Fruit fly (Drosophila melanogaster) whole organism, embryonic: ENCODE data around the gene CG3999.
A peak's percentile ranks its signal among the peaks of the same experiment; 100 is the strongest.

Experiments
- Aef1 ChIP-seq: fragments of 200-800 bp; sonication (Bioruptor generic); IDR thresholded peaks from 3 replicates; pipeline ENCODE4 v1.3.6; 2022; ENCODE audit warnings: missing biosample characterization, missing genetic modification characterization
- CG10959 ChIP-seq: fragments of 200-800 bp; sonication (Bioruptor generic); IDR thresholded peaks from 2 replicates; pipeline ENCODE4 v1.3.6; 2022; ENCODE audit warnings: missing biosample characterization, missing genetic modification characterization
- CG12219 ChIP-seq: fragments of 200-800 bp; sonication (Bioruptor generic); optimal IDR thresholded peaks from 3 replicates; lab custom pipeline; 2018; ENCODE audit warnings: missing biosample characterization, mild to moderate bottlenecking, missing genetic modification characterization
- CG1233 ChIP-seq: fragments of 200-800 bp; sonication (Bioruptor generic); optimal IDR thresholded peaks from 4 replicates; lab custom pipeline; 2018; ENCODE audit warnings: missing biosample characterization, mild to moderate bottlenecking, missing genetic modification characterization
- CG12744 ChIP-seq: fragments of 200-800 bp; sonication (Bioruptor generic); optimal IDR thresholded peaks from 2 replicates; lab custom pipeline; 2016; ENCODE audit warnings: missing biosample characterization, missing genetic modification characterization
- CG14710 ChIP-seq: fragments of 200-800 bp; sonication (Bioruptor generic); optimal IDR thresholded peaks from 3 replicates; lab custom pipeline; 2019; ENCODE audit warnings: missing biosample characterization, mild to moderate bottlenecking, missing genetic modification characterization, moderate library complexity
- CG1603 ChIP-seq: fragments of 200-800 bp; sonication (Bioruptor generic); optimal IDR thresholded peaks from 2 replicates; lab custom pipeline; 2019; ENCODE audit warnings: missing biosample characterization, mild to moderate bottlenecking, missing genetic modification characterization, moderate library complexity
- CG17359 ChIP-seq: fragments of 200-800 bp; sonication (Bioruptor generic); optimal IDR thresholded peaks from 3 replicates; lab custom pipeline; 2018; ENCODE audit warnings: missing biosample characterization, mild to moderate bottlenecking, missing genetic modification characterization, moderate library complexity
- CG2712 ChIP-seq: fragments of 200-800 bp; optimal IDR thresholded peaks from 3 replicates; lab custom pipeline; 2019; ENCODE audit warnings: missing biosample characterization, mild to moderate bottlenecking, missing genetic modification characterization, moderate library complexity
- CG30403 ChIP-seq: fragments of 200-800 bp; sonication (Bioruptor generic); optimal IDR thresholded peaks from 3 replicates; lab custom pipeline; 2016; ENCODE audit warnings: missing biosample characterization, missing genetic modification characterization
- CG3407 ChIP-seq: fragments of 200-800 bp; sonication (Bioruptor generic); optimal IDR thresholded peaks from 2 replicates; lab custom pipeline; 2018; ENCODE audit warnings: missing biosample characterization, mild to moderate bottlenecking, missing genetic modification characterization
- CG34224 ChIP-seq: fragments of 200-800 bp; sonication (Bioruptor generic); IDR thresholded peaks from 3 replicates; pipeline ENCODE4 v1.3.6; 2022; ENCODE audit warnings: missing biosample characterization, missing genetic modification characterization; ENCODE audit not compliant: partially characterized antibody
- CG43689 ChIP-seq: fragments of 200-800 bp; sonication (Bioruptor generic); IDR thresholded peaks from 2 replicates; pipeline ENCODE4 v1.3.6; 2022; ENCODE audit warnings: missing biosample characterization, missing genetic modification characterization
- CG6813 ChIP-seq: fragments of 200-800 bp; sonication (Bioruptor generic); optimal IDR thresholded peaks from 2 replicates; lab custom pipeline; 2017; ENCODE audit warnings: missing biosample characterization, missing genetic modification characterization, mild to moderate bottlenecking, moderate library complexity, missing genetic modification reagents
- CG8281 ChIP-seq: fragments of 200-800 bp; sonication (Bioruptor generic); optimal IDR thresholded peaks from 2 replicates; lab custom pipeline; 2018; ENCODE audit warnings: missing biosample characterization, mild to moderate bottlenecking, missing genetic modification characterization, moderate library complexity
- CG8290 ChIP-seq, 3 experiments: fragments of 200-800 bp; sonication (Bioruptor generic); optimal IDR thresholded peaks; 2 replicates each; lab custom pipeline; 2016 to 2019; ENCODE audit warnings: missing biosample characterization in 3 of 3, missing genetic modification characterization in 3 of 3, mild to moderate bottlenecking in 2 of 3, moderate library complexity in 1 of 3
- D19B ChIP-seq: fragments of 200-800 bp; sonication (Bioruptor generic); optimal IDR thresholded peaks from 2 replicates; lab custom pipeline; 2017; ENCODE audit warnings: missing biosample characterization, mild to moderate bottlenecking, missing genetic modification characterization
- Dek ChIP-seq: fragments of 200-800 bp; sonication (Bioruptor generic); optimal IDR thresholded peaks from 3 replicates; lab custom pipeline; 2019; ENCODE audit warnings: missing biosample characterization, mild to moderate bottlenecking, missing genetic modification characterization, moderate library complexity
- Dp ChIP-seq: fragments of 200-800 bp; sonication (Bioruptor generic); optimal IDR thresholded peaks from 2 replicates; lab custom pipeline; 2018; ENCODE audit warnings: missing biosample characterization, mild to moderate bottlenecking, missing genetic modification characterization, moderate library complexity
- Dref ChIP-seq: fragments of 200-800 bp; sonication (Bioruptor generic); IDR thresholded peaks from 2 replicates; pipeline ENCODE4 v1.3.6; 2022; ENCODE audit warnings: missing biosample characterization, missing genetic modification characterization
- Fer1 ChIP-seq: fragments of 200-800 bp; sonication (Bioruptor generic); optimal IDR thresholded peaks from 2 replicates; lab custom pipeline; 2017; ENCODE audit warnings: missing biosample characterization, mild to moderate bottlenecking, missing genetic modification characterization
- Hr51 ChIP-seq, 2 experiments: fragments of 200-800 bp; sonication (Bioruptor generic); optimal IDR thresholded peaks; 2 replicates in 1 of 2; 3 replicates in 1 of 2; lab custom pipeline; 2016 to 2018; ENCODE audit warnings: missing biosample characterization in 2 of 2, missing genetic modification characterization in 2 of 2, mild to moderate bottlenecking in 1 of 2, moderate library complexity in 1 of 2
- Max ChIP-seq: fragments of 200-800 bp; sonication (Bioruptor generic); optimal IDR thresholded peaks from 2 replicates; lab custom pipeline; 2016; ENCODE audit warnings: missing biosample characterization, mild to moderate bottlenecking, missing genetic modification characterization
- Nf-YC ChIP-seq: fragments of 200-800 bp; optimal IDR thresholded peaks from 3 replicates; lab custom pipeline; 2019; ENCODE audit warnings: missing biosample characterization, mild to moderate bottlenecking, missing genetic modification characterization, moderate library complexity
- Optix ChIP-seq: fragments of 200-800 bp; sonication (Bioruptor generic); IDR thresholded peaks from 3 replicates; pipeline ENCODE4 v1.3.6; 2022; ENCODE audit warnings: missing biosample characterization, missing genetic modification characterization
- Sox102F ChIP-seq: fragments of 200-800 bp; sonication (Bioruptor generic); optimal IDR thresholded peaks from 2 replicates; lab custom pipeline; 2018; ENCODE audit warnings: missing biosample characterization, mild to moderate bottlenecking, missing genetic modification characterization, moderate library complexity
- Ssrp ChIP-seq: fragments of 200-800 bp; sonication (Bioruptor generic); optimal IDR thresholded peaks from 2 replicates; lab custom pipeline; 2018; ENCODE audit warnings: missing biosample characterization, mild to moderate bottlenecking, missing genetic modification characterization, moderate library complexity
- Vsx1 ChIP-seq: fragments of 200-800 bp; sonication (Bioruptor generic); optimal IDR thresholded peaks from 2 replicates; lab custom pipeline; 2017; ENCODE audit warnings: missing biosample characterization, mild to moderate bottlenecking, missing genetic modification characterization, missing genetic modification reagents
- Xrp1 ChIP-seq: fragments of 200-800 bp; sonication (Bioruptor generic); IDR thresholded peaks from 2 replicates; pipeline ENCODE4 v1.3.6; 2022; ENCODE audit warnings: missing biosample characterization, missing genetic modification characterization
- ab ChIP-seq: fragments of 200-800 bp; sonication (Bioruptor generic); optimal IDR thresholded peaks from 2 replicates; lab custom pipeline; 2016; ENCODE audit warnings: missing biosample characterization, missing genetic modification characterization
- caup ChIP-seq: fragments of 200-800 bp; sonication (Bioruptor generic); optimal IDR thresholded peaks from 3 replicates; lab custom pipeline; 2017; ENCODE audit warnings: missing biosample characterization, mild to moderate bottlenecking, missing genetic modification characterization, moderate library complexity; ENCODE audit not compliant: severe bottlenecking
- chinmo ChIP-seq: fragments of 200-800 bp; sonication (Bioruptor generic); IDR thresholded peaks from 4 replicates; pipeline ENCODE4 v1.3.6; 2022; ENCODE audit warnings: missing biosample characterization, missing genetic modification characterization; ENCODE audit not compliant: partially characterized antibody
- croc ChIP-seq: fragments of 200-800 bp; sonication (Bioruptor generic); conservative IDR thresholded peaks from 3 replicates; pipeline ENCODE4 v1.3.6; 2022; ENCODE audit warnings: missing biosample characterization, missing genetic modification characterization
- disco-r ChIP-seq: fragments of 200-800 bp; sonication (Bioruptor generic); optimal IDR thresholded peaks from 2 replicates; lab custom pipeline; 2016; ENCODE audit warnings: missing biosample characterization, missing genetic modification characterization
- dysf ChIP-seq: fragments of 200-800 bp; sonication (Bioruptor generic); IDR thresholded peaks from 3 replicates; pipeline ENCODE4 v1.3.6; 2022; ENCODE audit warnings: missing biosample characterization, missing genetic modification characterization
- emc ChIP-seq: fragments of 200-800 bp; sonication (Bioruptor generic); optimal IDR thresholded peaks from 2 replicates; lab custom pipeline; 2016; ENCODE audit warnings: missing biosample characterization, missing genetic modification characterization
- grau ChIP-seq: fragments of 200-800 bp; optimal IDR thresholded peaks from 3 replicates; lab custom pipeline; 2019; ENCODE audit warnings: missing biosample characterization, mild to moderate bottlenecking, missing genetic modification characterization, moderate library complexity
- hkb ChIP-seq, 2 experiments: fragments of 200-800 bp in 1 of 2; fragments of >200 bp in 1 of 2; sonication (Bioruptor generic) in 1 of 2; IDR thresholded peaks in 1 of 2; optimal IDR thresholded peaks in 1 of 2; 2 replicates each; pipeline versions ENCODE4 v1.3.6 to Lab custom; 2017 to 2022; ENCODE audit warnings: missing biosample characterization in 1 of 2, missing genetic modification characterization in 1 of 2
- hth ChIP-seq: fragments of >200 bp; optimal IDR thresholded peaks from 2 replicates; lab custom pipeline; 2017; ENCODE audit warnings: inconsistent platforms
- kni ChIP-seq: fragments of 200-800 bp; sonication (Bioruptor generic); optimal IDR thresholded peaks from 3 replicates; lab custom pipeline; 2017; ENCODE audit warnings: mild to moderate bottlenecking, missing biosample characterization, missing genetic modification reagents, missing genetic modification characterization
- lola ChIP-seq, 3 experiments: fragments of >200 bp in 2 of 3; fragments of 200-800 bp in 1 of 3; sonication (Bioruptor generic) in 1 of 3; optimal IDR thresholded peaks; 2 replicates each; lab custom pipeline; 2017 to 2019; ENCODE audit warnings: missing biosample characterization in 3 of 3, missing genetic modification characterization in 3 of 3, mild to moderate bottlenecking in 1 of 3, moderate library complexity in 1 of 3
- nom ChIP-seq: fragments of 200-800 bp; sonication (Bioruptor generic); optimal IDR thresholded peaks from 2 replicates; lab custom pipeline; 2017; ENCODE audit warnings: missing biosample characterization, missing genetic modification characterization, mild to moderate bottlenecking, moderate library complexity, missing genetic modification reagents
- peb ChIP-seq: fragments of 200-800 bp; sonication (Bioruptor generic); IDR thresholded peaks from 2 replicates; pipeline ENCODE4 v1.3.6; 2022; ENCODE audit warnings: missing biosample characterization, missing genetic modification characterization
- rib ChIP-seq: fragments of 200-800 bp; sonication (Bioruptor generic); IDR thresholded peaks from 2 replicates; pipeline ENCODE4 v1.3.6; 2022; ENCODE audit warnings: missing biosample characterization, missing genetic modification characterization
- salm ChIP-seq: fragments of 200-800 bp; sonication (Bioruptor generic); optimal IDR thresholded peaks from 2 replicates; lab custom pipeline; 2018; ENCODE audit warnings: missing biosample characterization, mild to moderate bottlenecking, missing genetic modification characterization
- sisA ChIP-seq: fragments of 200-800 bp; sonication (Bioruptor generic); IDR thresholded peaks from 2 replicates; pipeline ENCODE4 v1.3.6; 2022; ENCODE audit warnings: missing biosample characterization, missing genetic modification characterization
- slbo ChIP-seq: fragments of 200-800 bp; sonication (Bioruptor generic); IDR thresholded peaks from 2 replicates; pipeline ENCODE4 v1.3.6; 2022; ENCODE audit warnings: missing biosample characterization, missing genetic modification characterization
- stwl ChIP-seq: fragments of 200-800 bp; sonication (Bioruptor generic); optimal IDR thresholded peaks from 3 replicates; lab custom pipeline; 2018; ENCODE audit warnings: missing biosample characterization, mild to moderate bottlenecking, missing genetic modification characterization, moderate library complexity
- sug ChIP-seq: fragments of 200-800 bp; optimal IDR thresholded peaks from 2 replicates; lab custom pipeline; 2019; ENCODE audit warnings: missing biosample characterization, mild to moderate bottlenecking, missing genetic modification characterization, moderate library complexity
- yki ChIP-seq: fragments of >200 bp; optimal IDR thresholded peaks from 3 replicates; lab custom pipeline; 2018

Gene CG3999

dm6 chr3R:10276002-10276401, 24.7 kb downstream of the CG3999 start:
- no peak for TF ChIP-seq hkb (optimal IDR thresholded peaks at IDR 0.05; lab: Kevin White, UChicago)
- no peak for TF ChIP-seq hkb (GFP tag; IDR thresholded peaks at IDR 0.05; lab: Robert Waterston, UW)
- no peak for TF ChIP-seq CG3407 (GFP tag; lab: Kevin White, UChicago)
- no peak for TF ChIP-seq CG1233 (GFP tag; lab: Kevin White, UChicago)
- no peak; the same call in 1 of the 2 replicates for TF ChIP-seq Xrp1 (GFP tag; lab: Robert Waterston, UW)
- TF ChIP-seq stwl (tag; lab: Kevin White, UChicago), result no peak
- no peak for TF ChIP-seq Aef1 (GFP tag; lab: Robert Waterston, UW)
- peak; percentile 42 for TF ChIP-seq Sox102F (GFP tag; lab: Kevin White, UChicago)
- no peak for TF ChIP-seq CG6813 (GFP tag; lab: Kevin White, UChicago)
- no peak for TF ChIP-seq hth (lab: Kevin White, UChicago)
- TF ChIP-seq chinmo (GFP tag; lab: Robert Waterston, UW), result no peak
- no peak for TF ChIP-seq salm (tag; lab: Kevin White, UChicago)
- TF ChIP-seq sug (tag; lab: Kevin White, UChicago), result no peak
- no peak for TF ChIP-seq Ssrp
- no peak for TF ChIP-seq Optix (GFP tag; lab: Robert Waterston, UW)
- no peak for TF ChIP-seq yki
- TF ChIP-seq CG12219, result no peak
- peak; percentile 44 for TF ChIP-seq CG1603 (tag; lab: Kevin White, UChicago)
- TF ChIP-seq Vsx1 (GFP tag; lab: Kevin White, UChicago), result no peak
- TF ChIP-seq CG2712 (tag; lab: Kevin White, UChicago), result peak; percentile 14
- 0 out of 2 replicates have a peak, but pooled peaks have one; percentile 28 for TF ChIP-seq peb (GFP tag; lab: Robert Waterston, UW)
- peak in 1 of 2 experiments; percentile 33 for TF ChIP-seq Hr51 (GFP tag; optimal IDR thresholded peaks at IDR 0.05; lab: Kevin White, UChicago)
- TF ChIP-seq croc, result no peak
- TF ChIP-seq CG14710 (tag; lab: Kevin White, UChicago), result no peak
- no peak for TF ChIP-seq lola (GFP tag; optimal IDR thresholded peaks at IDR 0.05; lab: Kevin White, UChicago)
- no peak for TF ChIP-seq rib
- peak; percentile 19 for TF ChIP-seq CG17359
- TF ChIP-seq CG8281 (tag; lab: Kevin White, UChicago), result no peak
- TF ChIP-seq CG43689 (GFP tag; lab: Robert Waterston, UW), result no peak
- TF ChIP-seq kni, result no peak
- peak; percentile 45; the same call in 1 of the 3 replicates for TF ChIP-seq dysf (GFP tag; lab: Robert Waterston, UW)
- no peak for TF ChIP-seq ab
- no peak for TF ChIP-seq CG12744
- peak; percentile 6 for TF ChIP-seq Fer1
- no peak for TF ChIP-seq caup
- no peak for TF ChIP-seq Dp (GFP tag; lab: Kevin White, UChicago)
- no peak for TF ChIP-seq CG34224 (GFP tag; lab: Robert Waterston, UW)
- peak; percentile 26 for TF ChIP-seq grau (tag; lab: Kevin White, UChicago)
- no peak for TF ChIP-seq Max (GFP tag; lab: Kevin White, UChicago)
- TF ChIP-seq sisA (GFP tag; lab: Robert Waterston, UW), result peak; percentile 16; the same call in 1 of the 2 replicates
- TF ChIP-seq CG10959 (GFP tag; lab: Robert Waterston, UW), result no peak
- no peak for TF ChIP-seq Dref (GFP tag; lab: Robert Waterston, UW)
- TF ChIP-seq emc (GFP tag; lab: Kevin White, UChicago), result no peak
- TF ChIP-seq slbo (GFP tag; lab: Robert Waterston, UW), result 0 out of 2 replicates have a peak, but pooled peaks have one; percentile 20
- no peak for TF ChIP-seq CG8290 (GFP tag; optimal IDR thresholded peaks at IDR 0.05; lab: Kevin White, UChicago)
- TF ChIP-seq CG8290 (tag; optimal IDR thresholded peaks at IDR 0.05; lab: Kevin White, UChicago), result no peak
- no peak for TF ChIP-seq disco-r (GFP tag; lab: Kevin White, UChicago)
- no peak for TF ChIP-seq Dek (tag; lab: Kevin White, UChicago)
- no peak for TF ChIP-seq D19B
- peak; percentile 15 for TF ChIP-seq CG30403
- TF ChIP-seq Nf-YC, result no peak
- TF ChIP-seq nom, result no peak
